Worm (Caenorhabditis elegans) whole organism, mixed stage, embryonic: ENCODE results near the gene hpo-36.

ENCODE experiments used
- ceh-83 ChIP-seq: fragments of 200-800 bp; sonication (Bioruptor generic); optimal IDR thresholded peaks from 2 replicates; lab custom pipeline; 2018; ENCODE audit warnings: mild to moderate bottlenecking, missing genetic modification characterization, missing compliant biosample characterization
- elt-3 ChIP-seq: fragments of 150-350 bp; optimal IDR thresholded peaks from 2 replicates; lab custom pipeline; 2014; ENCODE audit warnings: missing biosample characterization, missing genetic modification characterization
- lsy-2 ChIP-seq: fragments of 150-350 bp; optimal IDR thresholded peaks from 2 replicates; lab custom pipeline; 2014; ENCODE audit warnings: missing biosample characterization, missing genetic modification characterization
- mep-1 ChIP-seq: fragments of 150-350 bp; optimal IDR thresholded peaks from 2 replicates; lab custom pipeline; 2017; ENCODE audit warnings: missing biosample characterization, missing genetic modification reagents, missing genetic modification characterization, inconsistent platforms
- nhr-28 ChIP-seq: fragments of 150-350 bp; optimal IDR thresholded peaks from 2 replicates; lab custom pipeline; 2014; ENCODE audit warnings: missing biosample characterization, missing genetic modification characterization
- pha-4 ChIP-seq: fragments of 150-350 bp; optimal IDR thresholded peaks from 2 replicates; lab custom pipeline; 2018; ENCODE audit warnings: missing biosample characterization, missing genetic modification reagents, missing genetic modification characterization
- sptf-1 ChIP-seq: sonication (generic microtip); optimal IDR thresholded peaks from 2 replicates; lab custom pipeline; 2017; ENCODE audit warnings: mild to moderate bottlenecking, missing genetic modification characterization, moderate library complexity, missing compliant biosample characterization
- tbx-8 ChIP-seq: fragments of 200-800 bp; sonication (Bioruptor generic); optimal IDR thresholded peaks from 2 replicates; lab custom pipeline; 2018; ENCODE audit warnings: mild to moderate bottlenecking, missing genetic modification characterization, moderate library complexity, missing compliant biosample characterization
- unc-62 ChIP-seq: fragments of 150-350 bp; optimal IDR thresholded peaks from 2 replicates; lab custom pipeline; 2014; ENCODE audit warnings: missing biosample characterization, missing genetic modification reagents, missing genetic modification characterization

ce11 chrV:3714750-3715149 is 24.5 kb downstream of the hpo-36 start:
- TF ChIP-seq ceh-83 (GFP tag; lab: Kevin White, UChicago) (no peak), unc-62 (no peak), lsy-2 (tag; lab: Kevin White, UChicago) (no peak), sptf-1 (tag; lab: Kevin White, UChicago) (no peak), mep-1 (tag; lab: Kevin White, UChicago) (no peak), elt-3 (tag; lab: Kevin White, UChicago) (no peak), pha-4 (no peak), nhr-28 (tag; lab: Kevin White, UChicago) (no peak), tbx-8 (no peak)
